Worm (Caenorhabditis elegans): ENCODE data around the gene dod-3.

DNA sequence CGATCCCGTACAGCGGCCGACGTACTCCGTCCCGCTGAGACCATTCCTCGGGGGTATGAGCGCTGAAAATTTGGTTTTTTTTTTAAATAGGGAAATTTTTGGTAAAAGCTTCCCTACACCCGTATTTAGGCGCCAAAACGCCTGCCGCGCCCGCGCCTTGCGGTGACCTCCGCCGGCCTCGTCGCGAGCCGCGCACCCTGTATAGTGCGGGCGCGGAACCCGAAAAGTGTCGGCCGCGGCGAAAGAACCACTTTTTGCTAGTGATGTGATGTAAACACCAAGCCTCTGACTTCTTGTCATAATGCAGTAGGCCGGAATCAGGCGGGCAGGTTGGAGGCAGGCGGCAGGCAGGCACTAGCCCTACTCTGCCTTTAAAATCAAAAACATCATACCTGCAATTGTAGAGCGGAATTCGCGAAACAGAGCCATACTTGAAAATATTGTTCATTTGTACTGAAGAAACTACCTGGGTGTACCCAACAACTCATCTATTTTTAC, 12.2 kb downstream of the dod-3 start, which contains the start of gene srt-29:
- TF ChIP-seq let-607 (tag; optimal IDR thresholded peaks at IDR 0.05) (no peak), nfya-1 (tag; optimal IDR thresholded peaks at IDR 0.05; ENCODE audit: borderline replicate concordance, insufficient read depth) (no peak), hsf-1 (GFP tag; IDR thresholded peaks at IDR 0.05) (no peak)
